Worm (Caenorhabditis elegans) whole organism, mixed stage, embryonic: ENCODE data around the gene Y40B10A.5.

Source experiments
- ceh-39 ChIP-seq: fragments of 150-350 bp; optimal IDR thresholded peaks from 2 replicates; lab custom pipeline; 2014; ENCODE audit warnings: missing biosample characterization, missing genetic modification characterization
- elt-1 ChIP-seq: sonication (generic microtip); optimal IDR thresholded peaks from 2 replicates; lab custom pipeline; 2017; ENCODE audit warnings: missing genetic modification characterization, mild to moderate bottlenecking, missing compliant biosample characterization, antibody characterized with exemption, moderate library complexity, borderline replicate concordance; ENCODE audit not compliant: insufficient read depth
- elt-3 ChIP-seq: fragments of 150-350 bp; optimal IDR thresholded peaks from 2 replicates; lab custom pipeline; 2014; ENCODE audit warnings: missing biosample characterization, missing genetic modification characterization
- mep-1 ChIP-seq: fragments of 150-350 bp; optimal IDR thresholded peaks from 2 replicates; lab custom pipeline; 2017; ENCODE audit warnings: missing biosample characterization, missing genetic modification reagents, missing genetic modification characterization, inconsistent platforms
- nhr-12 ChIP-seq: fragments of 150-350 bp; optimal IDR thresholded peaks from 2 replicates; lab custom pipeline; 2014; ENCODE audit warnings: missing biosample characterization, missing genetic modification characterization
- nhr-2 ChIP-seq: fragments of 150-350 bp; optimal IDR thresholded peaks from 2 replicates; lab custom pipeline; 2014; ENCODE audit warnings: missing biosample characterization, missing genetic modification characterization
- nhr-237 ChIP-seq: fragments of 150-350 bp; optimal IDR thresholded peaks from 2 replicates; lab custom pipeline; 2014; ENCODE audit warnings: missing biosample characterization, missing genetic modification characterization
- pha-4 ChIP-seq: fragments of 150-350 bp; optimal IDR thresholded peaks from 2 replicates; lab custom pipeline; 2018; ENCODE audit warnings: missing biosample characterization, missing genetic modification reagents, missing genetic modification characterization
- unc-62 ChIP-seq: fragments of 150-350 bp; optimal IDR thresholded peaks from 2 replicates; lab custom pipeline; 2014; ENCODE audit warnings: missing biosample characterization, missing genetic modification reagents, missing genetic modification characterization
- zip-8 ChIP-seq: fragments of 150-350 bp; optimal IDR thresholded peaks from 2 replicates; lab custom pipeline; 2014; ENCODE audit warnings: missing biosample characterization, missing genetic modification characterization
- ztf-11 ChIP-seq: fragments of 150-350 bp; optimal IDR thresholded peaks from 2 replicates; lab custom pipeline; 2014; ENCODE audit warnings: missing biosample characterization, missing genetic modification characterization

ce11 chrV:2050136-2050535 is 4.3 kb upstream of the Y40B10A.5 start, which contains the start of gene comt-4:
- TF ChIP-seq elt-1 (no peak), zip-8 (tag; lab: Kevin White, UChicago) (no peak), nhr-12 (tag; lab: Kevin White, UChicago) (no peak), ztf-11 (tag; lab: Kevin White, UChicago) (no peak), nhr-2 (tag; lab: Kevin White, UChicago) (no peak), nhr-237 (tag; lab: Kevin White, UChicago) (no peak), ceh-39 (tag; lab: Kevin White, UChicago) (no peak), mep-1 (tag; lab: Kevin White, UChicago) (no peak), pha-4 (tag; lab: Kevin White, UChicago) (no peak), elt-3 (tag; lab: Kevin White, UChicago) (no peak), unc-62 (GFP tag; lab: Kevin White, UChicago) (no peak)
